Fruit fly (Drosophila melanogaster) whole organism: ENCODE results near the gene CG14223.
A peak's percentile ranks its signal among the peaks of the same experiment; 100 is the strongest.

Experiments used
- CG8478 ChIP-seq: fragments of >200 bp; optimal IDR thresholded peaks from 2 replicates; lab custom pipeline; 2018; ENCODE audit warnings: inconsistent platforms
- Dll ChIP-seq: fragments of >200 bp; optimal IDR thresholded peaks from 2 replicates; lab custom pipeline; 2017
- EcR ChIP-seq, 2 experiments: fragments of >200 bp; optimal IDR thresholded peaks; 2 replicates each; lab custom pipeline; 2017; ENCODE audit warnings: missing biosample characterization in 2 of 2, missing genetic modification characterization in 2 of 2, missing genetic modification reagents in 2 of 2
- pan ChIP-seq: fragments of >200 bp; optimal IDR thresholded peaks from 2 replicates; lab custom pipeline; 2017
- psq ChIP-seq: fragments of >200 bp; optimal IDR thresholded peaks from 2 replicates; lab custom pipeline; 2017
- usp ChIP-seq: fragments of >200 bp; optimal IDR thresholded peaks from 2 replicates; lab custom pipeline; 2017; ENCODE audit warnings: missing biosample characterization, missing genetic modification characterization, mixed read lengths

CG14223 gene

DNA sequence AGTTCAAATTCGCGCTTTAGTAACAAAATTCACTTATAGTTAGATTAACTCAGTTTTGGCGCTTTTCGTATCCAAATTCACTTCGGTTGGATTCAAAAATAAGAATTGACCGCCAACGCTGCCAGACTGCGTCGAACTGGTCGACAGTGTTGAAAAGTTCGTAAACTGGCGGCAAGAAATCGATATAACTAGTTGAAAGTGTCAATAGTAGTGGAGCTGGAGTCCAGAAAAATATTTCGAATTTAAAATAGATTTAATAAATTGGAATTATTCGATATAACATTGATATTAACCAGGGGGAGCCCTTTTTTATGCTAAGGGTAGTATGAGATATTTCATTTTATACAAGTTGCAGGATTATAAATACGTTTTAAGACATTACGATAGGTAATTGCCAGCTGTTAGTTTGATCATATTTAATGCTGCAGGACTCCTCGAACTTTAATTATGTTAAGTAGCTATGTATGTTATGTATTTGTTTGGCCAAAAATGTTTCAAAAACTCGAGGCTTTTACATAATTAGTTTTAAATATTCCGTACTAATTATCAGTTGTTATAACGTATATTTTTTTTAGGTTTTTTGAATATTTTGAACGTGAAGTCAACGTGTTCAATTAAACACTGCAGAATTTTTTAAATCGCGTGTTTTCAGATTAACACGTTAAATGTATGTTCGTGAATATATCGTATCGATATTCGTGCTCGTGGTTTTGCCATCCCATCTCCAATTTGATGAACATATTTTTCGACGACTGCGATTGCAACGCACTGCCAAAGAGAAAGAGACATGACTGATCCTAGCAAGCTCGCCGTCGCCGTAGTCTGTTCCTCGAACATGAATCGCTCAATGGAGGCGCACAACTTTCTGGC lies at the start of gene CG14223, which contains the start of gene Ssu72:
CG14223 (minus strand) TSS at position 113 of the 870 bp plus-strand sequence.
Ssu72 (plus strand) TSS at position 703 of the 870 bp plus-strand sequence.
- no peak for TF ChIP-seq pan (lab: Kevin White, UChicago)
- TF ChIP-seq EcR (GFP tag; optimal IDR thresholded peaks at IDR 0.05; lab: Kevin White, UChicago) = no peak
- TF ChIP-seq psq (lab: Kevin White, UChicago) = no peak
- TF ChIP-seq usp = no peak
- no peak for TF ChIP-seq Dll (lab: Kevin White, UChicago)
- no peak for TF ChIP-seq CG8478 (lab: Kevin White, UChicago)

DNA sequence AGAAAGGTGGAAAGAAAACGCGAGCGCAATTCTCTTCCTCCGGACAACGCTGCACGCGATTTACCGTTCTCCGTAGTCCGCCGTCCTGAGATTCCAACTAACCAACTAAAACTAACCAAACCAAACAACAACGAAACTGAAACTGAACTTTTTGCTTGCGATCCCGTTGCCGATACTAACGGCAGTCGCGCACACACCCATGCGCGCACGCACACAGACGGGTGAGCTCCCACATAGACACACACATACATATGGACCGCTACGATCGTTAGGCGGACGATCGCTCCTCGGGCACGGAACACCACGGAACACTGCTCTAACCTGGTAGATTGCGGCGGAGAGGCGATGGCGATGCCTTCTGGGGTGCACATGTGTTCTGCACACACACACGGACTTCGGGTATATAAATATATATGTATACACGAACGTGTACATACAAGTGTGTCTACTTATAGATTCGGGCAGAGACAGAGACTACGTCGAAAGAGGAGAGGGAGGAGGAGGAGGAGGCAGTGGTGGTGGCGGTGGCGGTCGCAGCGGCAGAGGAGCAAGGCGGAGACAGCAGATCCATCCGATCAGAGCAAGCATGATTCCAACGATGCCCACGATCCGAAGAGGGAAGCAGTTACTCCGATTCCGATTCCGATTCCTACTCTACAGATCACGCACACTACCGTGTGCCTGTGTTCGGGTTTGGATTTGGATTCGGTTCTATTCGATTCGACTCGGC lies 49.3 kb upstream of the CG14223 start, which contains the start of gene meso18E:
meso18E (minus strand) TSS at position 148 of the 730 bp plus-strand sequence.
- TF ChIP-seq EcR (GFP tag; optimal IDR thresholded peaks at IDR 0.05; lab: Kevin White, UChicago) = no peak
- TF ChIP-seq CG8478 (lab: Kevin White, UChicago) = no peak
- TF ChIP-seq psq (lab: Kevin White, UChicago) = no peak
- TF ChIP-seq pan (lab: Kevin White, UChicago) = no peak
- no peak for TF ChIP-seq usp
- no peak for TF ChIP-seq Dll (lab: Kevin White, UChicago)

DNA sequence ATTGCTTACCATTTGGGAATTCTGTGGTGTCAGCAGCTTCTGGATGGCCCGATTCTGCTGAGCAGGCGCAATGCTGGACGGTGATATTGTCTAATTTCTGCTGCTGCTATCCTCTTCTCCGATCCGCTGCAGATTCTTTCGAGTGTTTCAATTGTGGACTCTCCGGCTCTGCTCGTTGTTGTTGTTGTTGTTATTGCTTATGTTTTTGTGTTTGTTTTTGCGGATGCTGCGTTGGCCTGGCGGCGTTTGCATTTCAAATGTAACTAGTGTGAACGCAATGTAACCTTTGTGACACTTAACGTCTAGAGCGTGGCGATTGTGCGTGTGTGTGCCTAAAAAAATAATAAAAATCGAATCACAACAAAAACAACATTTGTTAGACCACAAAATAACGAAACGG lies 48.2 kb upstream of the CG14223 start:
- TF ChIP-seq psq (lab: Kevin White, UChicago) = no peak
- no peak for TF ChIP-seq Dll (lab: Kevin White, UChicago)
- no peak for TF ChIP-seq EcR (GFP tag; optimal IDR thresholded peaks at IDR 0.05; lab: Kevin White, UChicago)
- no peak for TF ChIP-seq CG8478 (lab: Kevin White, UChicago)
- TF ChIP-seq usp = no peak
- TF ChIP-seq pan (lab: Kevin White, UChicago) = no peak

DNA sequence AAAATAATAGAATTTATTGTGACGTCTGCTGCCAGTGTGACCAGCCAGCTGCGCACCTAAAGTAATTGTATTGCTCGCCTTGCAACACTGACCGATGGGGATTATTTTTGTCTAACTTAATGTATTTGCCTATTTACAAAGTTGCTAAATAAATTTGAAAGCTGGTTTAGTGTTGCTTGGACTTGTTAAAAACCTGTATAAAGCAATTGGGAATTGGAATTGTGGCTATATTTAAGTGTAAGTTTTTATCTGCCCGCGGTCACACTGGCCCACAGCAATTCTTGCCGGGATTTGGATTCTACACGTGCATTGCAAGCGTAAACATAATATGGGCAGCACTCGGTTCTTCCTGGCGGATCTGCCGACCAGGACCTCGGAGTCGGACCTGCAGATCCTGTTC lies 40.3 kb upstream of the CG14223 start, which contains the start of the genes CG14230 and CG14232:
CG14230 (plus strand) TSS at position 94 of the 400 bp plus-strand sequence.
CG14232 (minus strand) TSS at position 177 of the 400 bp plus-strand sequence.
- no peak for TF ChIP-seq EcR (GFP tag; optimal IDR thresholded peaks at IDR 0.05; lab: Kevin White, UChicago)
- TF ChIP-seq Dll (lab: Kevin White, UChicago) = no peak
- TF ChIP-seq CG8478 (lab: Kevin White, UChicago) = no peak
- no peak for TF ChIP-seq psq (lab: Kevin White, UChicago)
- TF ChIP-seq usp = no peak
- no peak for TF ChIP-seq pan (lab: Kevin White, UChicago)

DNA sequence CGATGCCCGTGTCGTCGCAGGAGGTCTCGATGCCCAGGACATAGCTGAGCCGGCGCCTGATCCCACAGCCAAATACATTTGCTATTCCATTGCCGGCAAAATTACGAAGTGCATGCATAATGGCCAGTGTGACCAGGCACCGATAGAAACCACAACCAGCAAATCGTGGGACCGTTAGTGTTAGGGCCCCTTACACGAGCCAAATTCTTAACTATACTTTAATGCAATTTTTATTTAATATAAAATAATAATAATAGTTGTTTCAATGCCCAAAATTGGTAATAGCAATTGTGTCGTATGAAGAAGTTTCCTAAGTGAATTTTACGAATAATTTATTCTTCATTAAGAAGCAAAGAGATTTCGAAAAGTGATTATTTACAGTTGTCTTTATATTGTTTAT lies 37.8 kb upstream of the CG14223 start, which contains the start of gene Tcs4:
Tcs4 (minus strand) TSS at position 145 of the 400 bp plus-strand sequence.
- TF ChIP-seq Dll (lab: Kevin White, UChicago) (no peak), pan (lab: Kevin White, UChicago) (no peak), psq (lab: Kevin White, UChicago) (no peak), EcR (GFP tag; optimal IDR thresholded peaks at IDR 0.05; lab: Kevin White, UChicago) (no peak), usp (no peak)

DNA sequence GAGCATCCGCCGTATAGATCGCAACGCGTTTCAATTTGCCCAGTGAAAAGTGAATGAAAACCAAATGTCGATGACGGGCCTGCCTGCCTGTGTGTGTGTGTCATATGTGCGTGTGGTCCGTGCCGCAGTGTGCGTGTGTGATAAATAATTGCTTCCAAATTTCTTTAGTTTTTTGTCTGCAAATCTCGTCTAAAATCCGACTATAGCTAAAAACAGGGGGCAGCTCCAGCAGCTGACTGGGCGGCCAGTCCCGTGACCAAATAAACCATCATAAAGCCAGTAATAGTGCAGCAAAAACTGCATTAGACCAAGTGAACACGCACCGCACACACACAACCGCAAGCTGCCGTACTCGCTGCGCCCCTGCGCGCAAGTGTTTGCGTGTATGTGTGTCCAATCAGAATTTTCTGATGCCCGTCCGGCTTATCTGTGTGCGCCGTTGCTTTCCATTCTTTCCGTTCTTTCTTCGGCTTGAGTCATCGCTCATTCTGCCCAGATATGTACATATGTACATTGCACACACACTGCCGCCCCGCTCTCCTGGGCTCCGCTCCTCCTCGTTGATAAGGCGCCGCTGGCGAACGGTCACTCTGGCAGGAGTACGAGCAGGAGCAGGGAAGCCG lies 33.6 kb upstream of the CG14223 start:
- peak; percentile 12 for TF ChIP-seq Dll (lab: Kevin White, UChicago)
- TF ChIP-seq EcR (GFP tag; optimal IDR thresholded peaks at IDR 0.05; lab: Kevin White, UChicago) = no peak
- peak; percentile 6 for TF ChIP-seq CG8478 (lab: Kevin White, UChicago)
- no peak for TF ChIP-seq psq (lab: Kevin White, UChicago)
- TF ChIP-seq pan (lab: Kevin White, UChicago) = no peak
- TF ChIP-seq usp = no peak

DNA sequence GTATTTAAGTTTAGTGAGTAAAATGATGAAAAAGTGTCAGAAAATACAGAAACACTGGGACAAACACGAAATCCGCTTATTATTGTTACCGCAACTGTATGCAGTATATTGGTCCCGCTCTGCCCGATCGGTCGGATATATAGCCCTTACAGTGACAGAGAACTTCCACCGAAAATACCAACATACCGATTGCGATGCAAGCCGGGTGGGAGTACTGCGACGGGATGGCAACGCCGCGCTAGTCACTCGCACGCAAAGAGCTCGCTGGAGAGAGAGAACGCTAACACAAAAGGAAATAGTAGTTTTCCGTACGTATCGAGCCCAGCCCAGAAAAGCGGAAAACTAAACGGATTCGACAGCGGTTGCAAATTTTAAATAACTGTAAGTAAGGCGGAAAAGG lies 33.1 kb upstream of the CG14223 start, which contains the start of gene Cdc42:
Cdc42 (plus strand) TSS at position 247 of the 400 bp plus-strand sequence.
- TF ChIP-seq EcR (GFP tag; optimal IDR thresholded peaks at IDR 0.05; lab: Kevin White, UChicago) = no peak
- TF ChIP-seq usp = no peak

DNA sequence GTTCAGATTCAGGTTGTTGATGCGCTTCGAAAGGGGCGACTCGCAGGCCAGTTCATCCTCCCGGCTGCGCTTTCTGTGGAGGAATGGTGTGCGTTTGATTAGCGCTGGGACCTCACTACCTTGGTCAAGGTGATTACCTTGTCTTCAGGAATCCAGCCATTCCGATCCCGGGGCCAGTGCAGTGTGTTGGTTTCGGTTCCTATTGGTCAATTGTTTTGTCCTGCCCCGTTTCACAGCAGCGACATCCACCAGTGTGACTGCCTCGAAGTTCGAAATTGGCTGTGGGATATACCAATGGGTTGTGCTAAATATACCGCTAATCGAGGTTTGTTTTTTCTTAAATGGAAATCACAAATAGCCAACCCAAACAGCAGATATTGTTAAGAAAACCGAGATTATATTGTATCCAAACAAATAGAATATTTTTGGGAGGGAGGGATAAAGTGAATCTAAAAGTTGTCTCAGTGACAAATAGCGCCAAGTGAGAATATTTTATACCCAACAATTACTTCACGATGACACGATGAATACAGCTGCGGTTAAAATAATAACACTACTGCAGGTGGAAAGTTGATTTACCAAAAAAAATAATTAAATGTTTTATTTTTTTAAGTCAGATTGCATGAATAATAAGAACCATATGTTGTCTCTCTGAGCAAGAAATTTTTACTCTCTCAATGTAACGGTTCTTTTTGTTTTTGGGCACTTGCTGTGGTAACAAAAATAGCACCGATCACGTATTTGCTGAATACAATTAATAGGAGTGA lies 31.2 kb upstream of the CG14223 start, which contains the start of gene CG14229:
CG14229 (minus strand) TSS at position 459 of the 767 bp plus-strand sequence.
- no peak for TF ChIP-seq usp
- TF ChIP-seq psq (lab: Kevin White, UChicago) = no peak
- TF ChIP-seq CG8478 (lab: Kevin White, UChicago) = no peak
- TF ChIP-seq pan (lab: Kevin White, UChicago) = no peak
- no peak for TF ChIP-seq Dll (lab: Kevin White, UChicago)
- TF ChIP-seq EcR (GFP tag; optimal IDR thresholded peaks at IDR 0.05; lab: Kevin White, UChicago) = no peak

DNA sequence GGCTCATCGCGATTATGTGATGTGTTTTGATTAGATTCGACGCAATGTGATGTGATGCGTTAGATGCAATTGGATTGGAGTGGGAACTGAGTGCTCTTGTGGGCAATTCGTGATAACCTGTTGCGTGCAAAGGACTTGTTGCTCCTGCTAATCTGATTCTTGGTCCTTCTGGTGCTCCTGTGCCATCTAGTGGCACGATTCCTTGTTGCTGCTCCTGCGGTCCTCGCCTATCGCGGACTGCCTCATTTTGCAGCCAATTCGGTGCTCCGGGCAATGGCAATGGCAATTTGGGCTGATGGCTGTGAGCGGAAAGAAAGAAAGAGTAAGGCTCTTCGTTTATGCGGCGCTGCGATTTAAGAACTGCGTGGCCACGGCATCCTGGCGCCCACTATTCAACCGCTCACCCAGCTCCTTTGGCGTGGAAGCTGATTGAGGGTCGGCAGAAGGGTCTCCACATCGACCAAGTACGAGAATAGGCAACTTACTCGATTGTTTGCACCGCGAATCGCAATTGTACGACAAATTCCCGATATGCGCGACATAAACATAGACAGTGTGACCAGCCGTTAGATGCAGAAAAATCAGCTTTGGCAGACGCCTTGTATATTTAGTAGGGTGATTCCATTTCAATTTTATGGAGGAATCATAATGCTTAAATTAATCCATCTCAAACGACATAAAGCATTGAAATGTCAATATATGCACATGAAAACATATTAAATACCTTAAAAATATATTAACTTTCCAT lies 29.4 kb upstream of the CG14223 start, which contains the start of gene Mer:
Mer (minus strand) TSS at position 550 of the 748 bp plus-strand sequence.
- TF ChIP-seq Dll (lab: Kevin White, UChicago) (no peak), pan (lab: Kevin White, UChicago) (no peak), EcR (GFP tag; optimal IDR thresholded peaks at IDR 0.05; lab: Kevin White, UChicago) (no peak), CG8478 (lab: Kevin White, UChicago) (no peak), psq (lab: Kevin White, UChicago) (no peak), usp (no peak)
